Fruit fly (Drosophila melanogaster): ENCODE results near the gene moi.

dm6 chr3R:18228713-18229222 lies 26.6 kb upstream of the moi start:
- TF ChIP-seq corto (GFP tag; optimal IDR thresholded peaks at IDR 0.05), result no peak
- TF ChIP-seq ssp (GFP tag; IDR thresholded peaks at IDR 0.05), result no peak
- TF ChIP-seq MESR4 (GFP tag; optimal IDR thresholded peaks at IDR 0.05), result no peak
- no peak for TF ChIP-seq CG7987 (GFP tag; optimal IDR thresholded peaks at IDR 0.05)
- no peak for TF ChIP-seq Hr39 (optimal IDR thresholded peaks at IDR 0.05)
- TF ChIP-seq peb (GFP tag; IDR thresholded peaks at IDR 0.05), result no peak
- TF ChIP-seq lola (GFP tag; optimal IDR thresholded peaks at IDR 0.05), result no peak
- 0 out of 2 replicates have a peak, but pooled peaks have one; percentile 28 for TF ChIP-seq ttk (GFP tag; IDR thresholded peaks at IDR 0.05)
- no peak for TF ChIP-seq CG9437 (GFP tag; optimal IDR thresholded peaks at IDR 0.05)
- no peak for TF ChIP-seq lov (optimal IDR thresholded peaks at IDR 0.05)
- no peak for TF ChIP-seq lov (GFP tag; IDR thresholded peaks at IDR 0.05)
- TF ChIP-seq CG12071 (GFP tag; optimal IDR thresholded peaks at IDR 0.05), result no peak
- no peak for TF ChIP-seq CG8290 (GFP tag; optimal IDR thresholded peaks at IDR 0.05)
- TF ChIP-seq CG8290 (tag; optimal IDR thresholded peaks at IDR 0.05), result no peak

Measured in whole organism, embryonic.